Worm (Caenorhabditis elegans) whole organism, early embryonic: ENCODE results near the gene ZK177.11.

Experiments
- ama-1 ChIP-seq: fragments of 150-350 bp; optimal IDR thresholded peaks from 2 replicates; lab custom pipeline; 2014
- hmbx-1 ChIP-seq: sonication (generic microtip); optimal IDR thresholded peaks from 2 replicates; lab custom pipeline; 2016; ENCODE audit warnings: mild to moderate bottlenecking, missing genetic modification characterization, missing compliant biosample characterization
- hnd-1 ChIP-seq: sonication (generic microtip); optimal IDR thresholded peaks from 2 replicates; lab custom pipeline; 2016; ENCODE audit warnings: missing genetic modification characterization, missing compliant biosample characterization
- scrt-1 ChIP-seq: fragments of 200-800 bp; sonication (Bioruptor generic); IDR thresholded peaks from 2 replicates; pipeline ENCODE4 v1.3.6; 2022; ENCODE audit warnings: missing genetic modification characterization, missing compliant biosample characterization
- sea-1 ChIP-seq: fragments of 200-800 bp; sonication (Bioruptor generic); conservative IDR thresholded peaks from 2 replicates; pipeline ENCODE4 v1.3.6; 2022; ENCODE audit warnings: missing genetic modification characterization, missing compliant biosample characterization
- tbx-11 ChIP-seq: fragments of 200-800 bp; sonication (Bioruptor generic); IDR thresholded peaks from 2 replicates; pipeline ENCODE4 v1.3.6; 2022; ENCODE audit warnings: missing genetic modification characterization, missing compliant biosample characterization
- tra-4 ChIP-seq: sonication (generic microtip); optimal IDR thresholded peaks from 2 replicates; lab custom pipeline; 2017; ENCODE audit warnings: missing genetic modification characterization, missing compliant biosample characterization

ce11 chrII:5514846-5515245, 7.9 kb upstream of the ZK177.11 start, which contains the start of gene sahd-1:
- TF ChIP-seq sea-1 (GFP tag; lab: Robert Waterston, UW) (no peak), scrt-1 (GFP tag; lab: Robert Waterston, UW) (no peak), tbx-11 (GFP tag; lab: Robert Waterston, UW) (no peak), tra-4 (no peak), hmbx-1 (no peak), ama-1 (lab: Kevin White, UChicago) (no peak), hnd-1 (tag; lab: Kevin White, UChicago) (no peak)
